Worm (Caenorhabditis elegans) whole organism, mixed stage, embryonic: Measurements from ENCODE around the gene C14H10.2.

Source experiments
- lin-32 ChIP-seq: fragments of 200-800 bp; sonication (Bioruptor generic); optimal IDR thresholded peaks from 2 replicates; lab custom pipeline; 2018; ENCODE audit warnings: mild to moderate bottlenecking, missing genetic modification characterization, missing compliant biosample characterization
- nhr-28 ChIP-seq: fragments of 150-350 bp; optimal IDR thresholded peaks from 2 replicates; lab custom pipeline; 2014; ENCODE audit warnings: missing biosample characterization, missing genetic modification characterization
- snpc-4 ChIP-seq: fragments of 150-350 bp; optimal IDR thresholded peaks from 2 replicates; lab custom pipeline; 2014; ENCODE audit warnings: missing biosample characterization, missing genetic modification characterization

- TF ChIP-seq snpc-4 (tag; lab: Kevin White, UChicago) (no peak), nhr-28 (no peak), lin-32 (GFP tag; lab: Kevin White, UChicago) (no peak)
These were observed 3.0 kb downstream of the C14H10.2 start for ce11 chrX:10249685-10250084.
